Fruit fly (Drosophila melanogaster): ENCODE data around the gene CG15545.

DNA sequence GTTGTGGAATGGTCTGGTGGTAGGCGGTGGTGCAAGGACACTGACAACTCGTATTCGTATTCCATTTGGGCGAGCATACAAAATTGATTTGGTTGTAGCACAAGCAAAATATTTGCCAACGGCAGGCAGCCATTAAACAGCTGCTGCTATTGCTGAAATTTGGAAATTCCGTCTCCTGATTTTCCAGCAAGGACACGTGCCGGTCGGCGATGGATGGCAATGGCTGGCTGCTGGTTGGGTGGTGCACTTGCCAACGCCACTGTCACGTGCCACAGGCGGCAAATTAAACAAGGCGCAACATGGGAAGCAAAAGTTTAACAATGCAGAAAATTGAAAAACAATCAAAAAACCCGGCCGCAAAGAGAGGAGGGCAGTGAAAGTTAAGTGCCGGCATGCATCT, 31.8 kb upstream of the CG15545 start:
- TF ChIP-seq CG7372 (GFP tag; IDR thresholded peaks at IDR 0.05) = no peak
- TF ChIP-seq B-H2 (GFP tag; optimal IDR thresholded peaks at IDR 0.05) = no peak
- TF ChIP-seq Ravus (GFP tag; IDR thresholded peaks at IDR 0.05) = no peak
- no peak for TF ChIP-seq lmd (GFP tag; IDR thresholded peaks at IDR 0.05)
- no peak for TF ChIP-seq hbn (GFP tag; IDR thresholded peaks at IDR 0.05; ENCODE audit: partially characterized antibody)
- TF ChIP-seq dan (GFP tag; IDR thresholded peaks at IDR 0.05) = no peak
- TF ChIP-seq hth (optimal IDR thresholded peaks at IDR 0.05) = no peak
- no peak for TF ChIP-seq ssp (GFP tag; IDR thresholded peaks at IDR 0.05)
